Fruit fly (Drosophila melanogaster) whole organism, embryonic: ENCODE data around the gene Mbs.

Experiments used
- Atf6 ChIP-seq: fragments of 200-800 bp; sonication (Bioruptor generic); IDR thresholded peaks from 2 replicates; pipeline ENCODE4 v1.3.6; 2022; ENCODE audit warnings: missing biosample characterization, missing genetic modification characterization
- Bteb2 ChIP-seq: fragments of 200-800 bp; sonication (Bioruptor generic); optimal IDR thresholded peaks from 2 replicates; lab custom pipeline; 2016; ENCODE audit warnings: missing biosample characterization, missing genetic modification characterization
- CG10147 ChIP-seq: fragments of 200-800 bp; sonication (Bioruptor generic); optimal IDR thresholded peaks from 2 replicates; lab custom pipeline; 2019; ENCODE audit warnings: missing biosample characterization, mild to moderate bottlenecking, missing genetic modification characterization, moderate library complexity
- CG11456 ChIP-seq: fragments of 200-800 bp; sonication (Bioruptor generic); IDR thresholded peaks from 3 replicates; pipeline ENCODE4 v1.3.6; 2022; ENCODE audit warnings: missing biosample characterization, missing genetic modification characterization
- CG12769 ChIP-seq: fragments of 200-800 bp; sonication (Bioruptor generic); optimal IDR thresholded peaks from 2 replicates; lab custom pipeline; 2019; ENCODE audit warnings: missing biosample characterization, mild to moderate bottlenecking, missing genetic modification characterization, moderate library complexity
- CG13424 ChIP-seq: fragments of 200-800 bp; sonication (Bioruptor generic); optimal IDR thresholded peaks from 2 replicates; lab custom pipeline; 2019; ENCODE audit warnings: missing biosample characterization, mild to moderate bottlenecking, missing genetic modification characterization, moderate library complexity
- CG13894 ChIP-seq: fragments of 200-800 bp; sonication (Bioruptor generic); optimal IDR thresholded peaks from 3 replicates; lab custom pipeline; 2018; ENCODE audit warnings: missing biosample characterization, mild to moderate bottlenecking, missing genetic modification characterization, moderate library complexity
- CG15479 ChIP-seq: fragments of 200-800 bp; sonication (Bioruptor generic); optimal IDR thresholded peaks from 3 replicates; lab custom pipeline; 2019; ENCODE audit warnings: missing biosample characterization, mild to moderate bottlenecking, missing genetic modification characterization, moderate library complexity
- CG1647 ChIP-seq: fragments of 200-800 bp; sonication (Bioruptor generic); optimal IDR thresholded peaks from 3 replicates; lab custom pipeline; 2016; ENCODE audit warnings: missing biosample characterization, missing genetic modification characterization
- CG17829 ChIP-seq: fragments of 200-800 bp; optimal IDR thresholded peaks from 2 replicates; lab custom pipeline; 2019; ENCODE audit warnings: missing biosample characterization, mild to moderate bottlenecking, missing genetic modification characterization, moderate library complexity
- CG18476 ChIP-seq: fragments of 200-800 bp; sonication (Bioruptor generic); optimal IDR thresholded peaks from 2 replicates; lab custom pipeline; 2016; ENCODE audit warnings: missing biosample characterization, mild to moderate bottlenecking, missing genetic modification characterization
- CG18619 ChIP-seq: fragments of 200-800 bp; sonication (Bioruptor generic); optimal IDR thresholded peaks from 3 replicates; lab custom pipeline; 2017; ENCODE audit warnings: missing biosample characterization, mild to moderate bottlenecking, missing genetic modification characterization
- CG2202 ChIP-seq: fragments of 200-800 bp; sonication (Bioruptor generic); optimal IDR thresholded peaks from 2 replicates; lab custom pipeline; 2018; ENCODE audit warnings: missing biosample characterization, mild to moderate bottlenecking, missing genetic modification characterization
- CG2889 ChIP-seq: fragments of 200-800 bp; sonication (Bioruptor generic); IDR thresholded peaks from 3 replicates; pipeline ENCODE4 v1.3.6; 2022; ENCODE audit warnings: missing biosample characterization, missing genetic modification characterization
- CG32767 ChIP-seq: fragments of 200-800 bp; sonication (Bioruptor generic); IDR thresholded peaks from 2 replicates; pipeline ENCODE4 v1.3.6; 2022; ENCODE audit warnings: missing biosample characterization, missing genetic modification characterization
- CG4360 ChIP-seq: fragments of 200-800 bp; sonication (Bioruptor generic); IDR thresholded peaks from 2 replicates; pipeline ENCODE4 v1.3.6; 2022; ENCODE audit warnings: missing biosample characterization, missing genetic modification characterization
- CG7556 ChIP-seq: fragments of 200-800 bp; sonication (Bioruptor generic); optimal IDR thresholded peaks from 2 replicates; lab custom pipeline; 2017; ENCODE audit warnings: missing biosample characterization, mild to moderate bottlenecking, missing genetic modification characterization
- CG7839 ChIP-seq: fragments of 200-800 bp; sonication (Bioruptor generic); optimal IDR thresholded peaks from 3 replicates; lab custom pipeline; 2018; ENCODE audit warnings: missing biosample characterization, mild to moderate bottlenecking, missing genetic modification characterization, moderate library complexity
- CG8388 ChIP-seq: fragments of 200-800 bp; sonication (Bioruptor generic); optimal IDR thresholded peaks from 2 replicates; lab custom pipeline; 2019; ENCODE audit warnings: missing biosample characterization, mild to moderate bottlenecking, missing genetic modification characterization, moderate library complexity
- CG9215 ChIP-seq: fragments of 200-800 bp; sonication (Bioruptor generic); IDR thresholded peaks from 2 replicates; pipeline ENCODE4 v1.3.6; 2022; ENCODE audit warnings: missing biosample characterization, missing genetic modification characterization
- CTCF ChIP-seq: fragments of 200-800 bp; sonication (Bioruptor generic); optimal IDR thresholded peaks from 2 replicates; lab custom pipeline; 2017; ENCODE audit warnings: missing biosample characterization, mild to moderate bottlenecking, missing genetic modification characterization, moderate library complexity
- CkIIα-i1 ChIP-seq: fragments of 200-800 bp; sonication (Bioruptor generic); IDR thresholded peaks from 2 replicates; pipeline ENCODE4 v1.3.6; 2022; ENCODE audit warnings: missing biosample characterization, missing genetic modification characterization
- Drgx ChIP-seq: fragments of 200-800 bp; sonication (Bioruptor generic); IDR thresholded peaks from 2 replicates; pipeline ENCODE4 v1.3.6; 2022; ENCODE audit warnings: missing biosample characterization, missing genetic modification characterization
- HLH3B ChIP-seq: fragments of 200-800 bp; sonication (Bioruptor generic); IDR thresholded peaks from 2 replicates; pipeline ENCODE4 v1.3.6; 2022; ENCODE audit warnings: missing biosample characterization, missing genetic modification characterization
- Hey ChIP-seq: fragments of 200-800 bp; sonication (Bioruptor generic); optimal IDR thresholded peaks from 3 replicates; lab custom pipeline; 2018; ENCODE audit warnings: missing biosample characterization, mild to moderate bottlenecking, missing genetic modification characterization
- Hr39 ChIP-seq: fragments of >200 bp; optimal IDR thresholded peaks from 2 replicates; lab custom pipeline; 2017
- Hsf ChIP-seq: fragments of 200-800 bp; sonication (Bioruptor generic); optimal IDR thresholded peaks from 3 replicates; lab custom pipeline; 2016; ENCODE audit warnings: missing biosample characterization, missing genetic modification characterization
- Jarid2 ChIP-seq: fragments of 200-800 bp; sonication (Bioruptor generic); optimal IDR thresholded peaks from 3 replicates; lab custom pipeline; 2017; ENCODE audit warnings: mild to moderate bottlenecking, missing biosample characterization, missing genetic modification reagents, missing genetic modification characterization
- MESR4 ChIP-seq: fragments of 200-800 bp; sonication (Bioruptor generic); optimal IDR thresholded peaks from 2 replicates; lab custom pipeline; 2018; ENCODE audit warnings: missing biosample characterization, mild to moderate bottlenecking, missing genetic modification characterization, moderate library complexity
- Mad ChIP-seq: fragments of 200-800 bp; sonication (Bioruptor generic); optimal IDR thresholded peaks from 2 replicates; lab custom pipeline; 2016; ENCODE audit warnings: missing biosample characterization, missing genetic modification characterization
- Optix ChIP-seq: fragments of 200-800 bp; sonication (Bioruptor generic); IDR thresholded peaks from 3 replicates; pipeline ENCODE4 v1.3.6; 2022; ENCODE audit warnings: missing biosample characterization, missing genetic modification characterization
- Poxn ChIP-seq: fragments of 200-800 bp; sonication (Bioruptor generic); IDR thresholded peaks from 2 replicates; pipeline ENCODE4 v1.3.6; 2022; ENCODE audit warnings: missing biosample characterization, missing genetic modification characterization
- Sox102F ChIP-seq: fragments of 200-800 bp; sonication (Bioruptor generic); optimal IDR thresholded peaks from 2 replicates; lab custom pipeline; 2018; ENCODE audit warnings: missing biosample characterization, mild to moderate bottlenecking, missing genetic modification characterization, moderate library complexity
- Spps ChIP-seq: fragments of 200-800 bp; sonication (Bioruptor generic); optimal IDR thresholded peaks from 2 replicates; lab custom pipeline; 2018; ENCODE audit warnings: missing biosample characterization, mild to moderate bottlenecking, missing genetic modification characterization
- Xrp1 ChIP-seq: fragments of 200-800 bp; sonication (Bioruptor generic); IDR thresholded peaks from 2 replicates; pipeline ENCODE4 v1.3.6; 2022; ENCODE audit warnings: missing biosample characterization, missing genetic modification characterization
- YL-1 ChIP-seq: fragments of 200-800 bp; sonication (Bioruptor generic); optimal IDR thresholded peaks from 3 replicates; lab custom pipeline; 2017; ENCODE audit warnings: missing biosample characterization, mild to moderate bottlenecking, missing genetic modification characterization
- al ChIP-seq: fragments of 200-800 bp; sonication (Bioruptor generic); IDR thresholded peaks from 2 replicates; pipeline ENCODE4 v1.3.6; 2022; ENCODE audit warnings: missing biosample characterization, missing genetic modification characterization
- aop ChIP-seq: fragments of 200-800 bp; sonication (Bioruptor generic); IDR thresholded peaks from 2 replicates; pipeline ENCODE4 v1.3.6; 2022; ENCODE audit warnings: missing biosample characterization, missing genetic modification characterization
- az2 ChIP-seq: fragments of 200-800 bp; sonication (Bioruptor generic); optimal IDR thresholded peaks from 3 replicates; lab custom pipeline; 2016; ENCODE audit warnings: missing biosample characterization, missing genetic modification characterization
- bowl ChIP-seq: fragments of 200-800 bp; sonication (Bioruptor generic); IDR thresholded peaks from 2 replicates; pipeline ENCODE4 v1.3.6; 2022; ENCODE audit warnings: missing biosample characterization, missing genetic modification characterization
- chm ChIP-seq: fragments of 200-800 bp; sonication (Bioruptor generic); IDR thresholded peaks from 2 replicates; pipeline ENCODE4 v1.3.6; 2022; ENCODE audit warnings: missing biosample characterization, missing genetic modification characterization
- crc ChIP-seq: fragments of 200-800 bp; sonication (Bioruptor generic); optimal IDR thresholded peaks from 2 replicates; lab custom pipeline; 2016; ENCODE audit warnings: missing biosample characterization, missing genetic modification characterization
- fd64A ChIP-seq: fragments of 200-800 bp; sonication (Bioruptor generic); optimal IDR thresholded peaks from 3 replicates; lab custom pipeline; 2018; ENCODE audit warnings: missing biosample characterization, mild to moderate bottlenecking, missing genetic modification characterization
- grau ChIP-seq: fragments of 200-800 bp; optimal IDR thresholded peaks from 3 replicates; lab custom pipeline; 2019; ENCODE audit warnings: missing biosample characterization, mild to moderate bottlenecking, missing genetic modification characterization, moderate library complexity
- luna ChIP-seq: fragments of 200-800 bp; sonication (Bioruptor generic); optimal IDR thresholded peaks from 2 replicates; lab custom pipeline; 2016; ENCODE audit warnings: missing biosample characterization, missing genetic modification characterization
- otp ChIP-seq: fragments of 200-800 bp; sonication (Bioruptor generic); IDR thresholded peaks from 3 replicates; pipeline ENCODE4, ENCODE4 v1.3.6; 2022; ENCODE audit warnings: missing biosample characterization, missing genetic modification characterization
- pita ChIP-seq: fragments of 200-800 bp; sonication (Bioruptor generic); optimal IDR thresholded peaks from 2 replicates; lab custom pipeline; 2017; ENCODE audit warnings: missing biosample characterization, mild to moderate bottlenecking, missing genetic modification characterization
- psq ChIP-seq: fragments of 200-800 bp; sonication (Bioruptor generic); optimal IDR thresholded peaks from 2 replicates; lab custom pipeline; 2017; ENCODE audit warnings: missing biosample characterization, missing genetic modification characterization
- salm ChIP-seq: fragments of 200-800 bp; sonication (Bioruptor generic); optimal IDR thresholded peaks from 2 replicates; lab custom pipeline; 2018; ENCODE audit warnings: missing biosample characterization, mild to moderate bottlenecking, missing genetic modification characterization
- scrt ChIP-seq: fragments of 200-800 bp; sonication (Bioruptor generic); optimal IDR thresholded peaks from 2 replicates; lab custom pipeline; 2018; ENCODE audit warnings: missing biosample characterization, mild to moderate bottlenecking, missing genetic modification characterization, moderate library complexity
- sob ChIP-seq: fragments of 200-800 bp; sonication (Bioruptor generic); IDR thresholded peaks from 2 replicates; pipeline ENCODE4 v1.3.6; 2022; ENCODE audit warnings: missing biosample characterization, missing genetic modification characterization
- unpg ChIP-seq: fragments of 200-800 bp; sonication (Bioruptor generic); optimal IDR thresholded peaks from 3 replicates; lab custom pipeline; 2018; ENCODE audit warnings: missing biosample characterization, mild to moderate bottlenecking, missing genetic modification characterization, moderate library complexity

Gene Mbs

dm6 chr3L:16043045-16043781 lies 8.5 kb upstream of the Mbs start (continued):
- TF ChIP-seq CG15479 = peak; percentile 44
- no peak for TF ChIP-seq CG32767 (GFP tag; lab: Robert Waterston, UW)
- TF ChIP-seq salm (tag; lab: Kevin White, UChicago) = peak; percentile 21
- TF ChIP-seq CG2889 (GFP tag; lab: Robert Waterston, UW) = no peak
- peak; percentile 60 for TF ChIP-seq grau (tag; lab: Kevin White, UChicago)
- no peak for TF ChIP-seq bowl (GFP tag; lab: Robert Waterston, UW)
- no peak for TF ChIP-seq pita (GFP tag; lab: Kevin White, UChicago)
- no peak for TF ChIP-seq luna (GFP tag; lab: Kevin White, UChicago)
- no peak for TF ChIP-seq Hsf (GFP tag; lab: Kevin White, UChicago)
- no peak for TF ChIP-seq scrt (GFP tag; lab: Kevin White, UChicago)
- TF ChIP-seq Drgx (GFP tag; lab: Robert Waterston, UW) = peak; percentile 73
- peak; percentile 69 for TF ChIP-seq Xrp1 (GFP tag; lab: Robert Waterston, UW)
- peak; percentile 64 for TF ChIP-seq CG7839 (tag; lab: Kevin White, UChicago)
- TF ChIP-seq sob (GFP tag; lab: Robert Waterston, UW) = no peak
- no peak for TF ChIP-seq otp (GFP tag; lab: Robert Waterston, UW)
- TF ChIP-seq Atf6 (GFP tag; lab: Robert Waterston, UW) = 0 out of 2 replicates have a peak, but pooled peaks have one; percentile 15
- TF ChIP-seq az2 (GFP tag; lab: Kevin White, UChicago) = no peak
- peak; percentile 30; the same call in 1 of the 2 replicates for TF ChIP-seq HLH3B (GFP tag; lab: Robert Waterston, UW)
- no peak for TF ChIP-seq crc (GFP tag; lab: Kevin White, UChicago)
- no peak for TF ChIP-seq CG9215 (GFP tag; lab: Robert Waterston, UW)
- no peak for TF ChIP-seq CG12769 (tag; lab: Kevin White, UChicago)
- TF ChIP-seq Sox102F (GFP tag; lab: Kevin White, UChicago) = peak; percentile 49
- TF ChIP-seq MESR4 (GFP tag; lab: Kevin White, UChicago) = no peak
- peak; percentile 68 for TF ChIP-seq CG17829 (tag; lab: Kevin White, UChicago)
- TF ChIP-seq CG7556 = peak; percentile 14
- no peak for TF ChIP-seq al (GFP tag; lab: Robert Waterston, UW)
- TF ChIP-seq Optix (GFP tag; lab: Robert Waterston, UW) = no peak
- peak; percentile 44 for TF ChIP-seq CG8388 (GFP tag; lab: Kevin White, UChicago)
- TF ChIP-seq Poxn (GFP tag; lab: Robert Waterston, UW) = no peak
- TF ChIP-seq Bteb2 (GFP tag; lab: Kevin White, UChicago) = no peak
- peak; percentile 69 for TF ChIP-seq CG13424 (tag; lab: Kevin White, UChicago)
- TF ChIP-seq CkIIα-i1 (GFP tag; lab: Robert Waterston, UW) = no peak
- TF ChIP-seq aop (GFP tag; lab: Robert Waterston, UW) = no peak
- TF ChIP-seq Hr39 = no peak
- TF ChIP-seq Hey (tag; lab: Kevin White, UChicago) = no peak
- TF ChIP-seq psq (GFP tag; lab: Kevin White, UChicago) = peak; percentile 13
- TF ChIP-seq CG11456 (GFP tag; lab: Robert Waterston, UW) = 0 out of 3 replicates have a peak, but pooled peaks have one; percentile 43
- TF ChIP-seq CG1647 (GFP tag; lab: Kevin White, UChicago) = no peak
- TF ChIP-seq CG13894 = no peak
- TF ChIP-seq Jarid2 (GFP tag; lab: Kevin White, UChicago) = no peak
- peak; percentile 36 for TF ChIP-seq CG2202
- TF ChIP-seq unpg = peak; percentile 49
- peak; percentile 99 for TF ChIP-seq CG4360 (GFP tag; lab: Robert Waterston, UW)
- no peak for TF ChIP-seq CG10147
- TF ChIP-seq CG18619 = no peak
- TF ChIP-seq fd64A (GFP tag; lab: Kevin White, UChicago) = no peak
- TF ChIP-seq Mad (GFP tag; lab: Kevin White, UChicago) = no peak
- no peak for TF ChIP-seq CTCF (GFP tag; lab: Kevin White, UChicago)
- TF ChIP-seq YL-1 (GFP tag; lab: Kevin White, UChicago) = no peak
- no peak for TF ChIP-seq Spps (tag; lab: Kevin White, UChicago)
- no peak for TF ChIP-seq CG18476
- TF ChIP-seq chm (GFP tag; lab: Robert Waterston, UW) = no peak
